Worm (Caenorhabditis elegans) whole organism, mixed stage, embryonic: Measurements from ENCODE around the gene scl-19.

Experiments used
- M03D4.4 ChIP-seq: sonication (generic microtip); optimal IDR thresholded peaks from 2 replicates; lab custom pipeline; 2017; ENCODE audit warnings: mild to moderate bottlenecking, missing genetic modification characterization, missing compliant biosample characterization
- bed-3 ChIP-seq: fragments of 200-800 bp; sonication (Bioruptor generic); optimal IDR thresholded peaks from 3 replicates; lab custom pipeline; 2018; ENCODE audit warnings: mild to moderate bottlenecking, missing genetic modification characterization, moderate library complexity, missing compliant biosample characterization
- blmp-1 ChIP-seq: fragments of 150-350 bp; optimal IDR thresholded peaks from 2 replicates; lab custom pipeline; 2014; ENCODE audit warnings: missing biosample characterization, missing genetic modification characterization
- ceh-39 ChIP-seq: fragments of 150-350 bp; optimal IDR thresholded peaks from 2 replicates; lab custom pipeline; 2014; ENCODE audit warnings: missing biosample characterization, missing genetic modification characterization
- ceh-83 ChIP-seq: fragments of 200-800 bp; sonication (Bioruptor generic); optimal IDR thresholded peaks from 2 replicates; lab custom pipeline; 2018; ENCODE audit warnings: mild to moderate bottlenecking, missing genetic modification characterization, missing compliant biosample characterization
- ces-1 ChIP-seq: fragments of 150-350 bp; optimal IDR thresholded peaks from 2 replicates; lab custom pipeline; 2014; ENCODE audit warnings: missing biosample characterization, missing genetic modification reagents, missing genetic modification characterization
- cnd-1 ChIP-seq: fragments of 200-800 bp; sonication (Bioruptor generic); optimal IDR thresholded peaks from 2 replicates; lab custom pipeline; 2018; ENCODE audit warnings: mild to moderate bottlenecking, missing genetic modification characterization, missing compliant biosample characterization
- drap-1 ChIP-seq: fragments of 200-800 bp; sonication (Bioruptor generic); optimal IDR thresholded peaks from 3 replicates; lab custom pipeline; 2018; ENCODE audit warnings: mild to moderate bottlenecking, missing genetic modification characterization, missing compliant biosample characterization
- elt-3 ChIP-seq: fragments of 150-350 bp; optimal IDR thresholded peaks from 2 replicates; lab custom pipeline; 2014; ENCODE audit warnings: missing biosample characterization, missing genetic modification characterization
- flh-1 ChIP-seq: fragments of 200-800 bp; sonication (Bioruptor generic); optimal IDR thresholded peaks from 2 replicates; lab custom pipeline; 2018; ENCODE audit warnings: mild to moderate bottlenecking, missing genetic modification characterization, moderate library complexity, missing compliant biosample characterization
- ham-2 ChIP-seq: fragments of 200-800 bp; sonication (Bioruptor generic); optimal IDR thresholded peaks from 2 replicates; lab custom pipeline; 2018; ENCODE audit warnings: mild to moderate bottlenecking, missing genetic modification characterization, missing compliant biosample characterization
- hlh-1 ChIP-seq: fragments of 150-350 bp; optimal IDR thresholded peaks from 2 replicates; lab custom pipeline; 2014; ENCODE audit warnings: missing biosample characterization, missing genetic modification reagents, missing genetic modification characterization
- lin-13 ChIP-seq: fragments of 150-350 bp; optimal IDR thresholded peaks from 2 replicates; lab custom pipeline; 2014; ENCODE audit warnings: missing biosample characterization, missing genetic modification characterization
- lin-32 ChIP-seq: fragments of 200-800 bp; sonication (Bioruptor generic); optimal IDR thresholded peaks from 2 replicates; lab custom pipeline; 2018; ENCODE audit warnings: mild to moderate bottlenecking, missing genetic modification characterization, missing compliant biosample characterization
- lsy-2 ChIP-seq: fragments of 150-350 bp; optimal IDR thresholded peaks from 2 replicates; lab custom pipeline; 2014; ENCODE audit warnings: missing biosample characterization, missing genetic modification characterization
- mab-5 ChIP-seq: fragments of 150-350 bp; optimal IDR thresholded peaks from 2 replicates; lab custom pipeline; 2014; ENCODE audit warnings: missing biosample characterization, missing genetic modification characterization
- mep-1 ChIP-seq: fragments of 150-350 bp; optimal IDR thresholded peaks from 2 replicates; lab custom pipeline; 2017; ENCODE audit warnings: missing biosample characterization, missing genetic modification reagents, missing genetic modification characterization, inconsistent platforms
- mls-2 ChIP-seq: sonication (generic microtip); optimal IDR thresholded peaks from 2 replicates; lab custom pipeline; 2016; ENCODE audit warnings: mild to moderate bottlenecking, missing genetic modification characterization, moderate library complexity, missing compliant biosample characterization
- nhr-12 ChIP-seq: fragments of 150-350 bp; optimal IDR thresholded peaks from 2 replicates; lab custom pipeline; 2014; ENCODE audit warnings: missing biosample characterization, missing genetic modification characterization
- nhr-2 ChIP-seq: fragments of 150-350 bp; optimal IDR thresholded peaks from 2 replicates; lab custom pipeline; 2014; ENCODE audit warnings: missing biosample characterization, missing genetic modification characterization
- nhr-237 ChIP-seq: fragments of 150-350 bp; optimal IDR thresholded peaks from 2 replicates; lab custom pipeline; 2014; ENCODE audit warnings: missing biosample characterization, missing genetic modification characterization
- nhr-28 ChIP-seq: fragments of 150-350 bp; optimal IDR thresholded peaks from 2 replicates; lab custom pipeline; 2014; ENCODE audit warnings: missing biosample characterization, missing genetic modification characterization
- nhr-76 ChIP-seq: sonication (generic microtip); optimal IDR thresholded peaks from 2 replicates; lab custom pipeline; 2017; ENCODE audit warnings: missing biosample characterization, missing genetic modification characterization
- pha-4 ChIP-seq: fragments of 150-350 bp; optimal IDR thresholded peaks from 2 replicates; lab custom pipeline; 2018; ENCODE audit warnings: missing biosample characterization, missing genetic modification reagents, missing genetic modification characterization
- sptf-1 ChIP-seq: sonication (generic microtip); optimal IDR thresholded peaks from 2 replicates; lab custom pipeline; 2017; ENCODE audit warnings: mild to moderate bottlenecking, missing genetic modification characterization, moderate library complexity, missing compliant biosample characterization
- tbx-8 ChIP-seq: fragments of 200-800 bp; sonication (Bioruptor generic); optimal IDR thresholded peaks from 2 replicates; lab custom pipeline; 2018; ENCODE audit warnings: mild to moderate bottlenecking, missing genetic modification characterization, moderate library complexity, missing compliant biosample characterization
- unc-120 ChIP-seq: sonication (generic microtip); optimal IDR thresholded peaks from 2 replicates; lab custom pipeline; 2017; ENCODE audit warnings: missing genetic modification characterization, missing compliant biosample characterization; ENCODE audit not compliant: poor library complexity, severe bottlenecking
- unc-39 ChIP-seq: fragments of 150-350 bp; optimal IDR thresholded peaks from 2 replicates; lab custom pipeline; 2014; ENCODE audit warnings: missing biosample characterization, missing genetic modification characterization
- ztf-11 ChIP-seq: fragments of 150-350 bp; optimal IDR thresholded peaks from 2 replicates; lab custom pipeline; 2014; ENCODE audit warnings: missing biosample characterization, missing genetic modification characterization

Gene scl-19

DNA sequence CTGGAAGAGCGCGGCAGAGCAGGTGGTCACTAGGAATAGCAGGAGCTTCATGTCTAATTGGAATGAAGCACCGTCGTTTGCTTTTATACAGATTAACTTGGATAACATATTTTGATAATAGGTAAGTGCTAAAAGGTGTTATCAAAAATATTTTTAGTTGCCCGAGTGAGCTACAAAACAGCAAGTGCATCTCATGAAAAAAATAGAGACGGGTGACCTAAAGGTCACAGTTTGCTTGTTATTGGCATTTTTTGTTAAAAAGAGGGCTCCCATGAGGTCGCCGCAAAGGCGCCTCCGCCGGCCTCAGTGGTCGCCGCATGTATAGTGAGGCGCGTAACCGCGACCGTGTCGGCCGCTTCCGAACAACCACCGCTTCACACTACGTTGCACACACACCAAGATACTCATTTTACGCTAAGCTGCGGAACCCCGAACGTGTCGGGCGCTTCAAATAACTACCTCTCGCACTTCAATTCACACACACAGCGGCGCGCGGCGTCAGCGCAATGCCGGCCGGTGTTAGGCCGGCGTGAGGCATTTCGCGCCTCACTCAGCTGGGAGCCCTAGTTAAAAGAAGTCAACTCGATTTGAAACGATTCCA is 2.4 kb upstream of the scl-19 start, which contains the start of gene asp-19:
asp-19 (minus strand) TSS at position 51 of the 601 bp plus-strand sequence.
- TF ChIP-seq lin-32 (GFP tag; lab: Kevin White, UChicago) (no peak), drap-1 (no peak), mls-2 (tag; lab: Kevin White, UChicago) (no peak), nhr-28 (tag; lab: Kevin White, UChicago) (no peak), flh-1 (GFP tag; lab: Kevin White, UChicago) (no peak), ham-2 (GFP tag; lab: Kevin White, UChicago) (no peak), pha-4 (tag; lab: Kevin White, UChicago) (no peak), mab-5 (tag; lab: Kevin White, UChicago) (no peak), ces-1 (no peak), nhr-76 (tag; lab: Kevin White, UChicago) (no peak)

DNA sequence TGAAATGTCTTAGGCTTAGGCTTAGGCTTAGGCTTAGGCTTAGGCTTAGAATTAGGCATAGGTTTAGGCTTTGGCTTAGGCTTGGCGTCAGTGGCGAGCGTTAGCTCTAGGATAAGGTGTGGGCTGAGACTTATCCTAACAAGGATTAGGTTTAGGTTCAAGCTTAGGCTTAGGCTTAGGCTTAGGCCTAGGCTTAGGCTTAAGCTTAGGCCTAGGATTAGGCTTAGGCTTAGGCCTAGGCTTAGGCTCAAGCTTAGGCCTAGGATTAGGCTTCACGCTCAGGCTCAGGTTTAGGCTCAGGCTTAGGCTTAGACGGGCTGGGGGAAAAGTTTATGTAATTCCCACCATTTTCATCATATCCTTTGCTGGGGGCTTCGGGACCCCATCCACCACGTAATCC is 2.2 kb downstream of the scl-19 start:
- no peak for TF ChIP-seq mep-1 (tag; lab: Kevin White, UChicago)
- peak; percentile 10 for TF ChIP-seq ham-2 (GFP tag; lab: Kevin White, UChicago)

DNA sequence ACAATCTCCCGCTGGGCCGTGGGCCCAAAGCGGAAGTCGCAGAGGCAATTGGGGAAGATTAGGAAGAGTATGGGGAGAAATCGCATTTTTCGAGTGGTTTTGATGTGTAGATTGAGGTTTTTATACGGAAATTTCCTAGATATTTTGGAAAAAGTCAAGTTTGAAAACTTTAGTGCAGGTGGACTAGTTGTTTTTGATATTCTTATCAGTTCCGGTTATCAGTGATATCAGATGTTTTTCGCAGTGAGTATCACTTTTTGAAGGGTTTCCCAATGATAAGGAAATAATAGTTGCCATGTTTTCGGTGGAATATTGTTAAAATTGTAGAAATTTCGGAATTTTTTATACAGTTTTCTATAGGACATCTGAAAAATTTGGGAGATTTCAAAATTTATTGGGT is 2.6 kb downstream of the scl-19 start, which contains the start of gene scl-20:
scl-20 (minus strand) TSS at position 101 of the 400 bp plus-strand sequence.
- no peak for TF ChIP-seq nhr-12 (tag; lab: Kevin White, UChicago)
- no peak for TF ChIP-seq unc-39 (tag; lab: Kevin White, UChicago)
- no peak for TF ChIP-seq unc-120 (tag; lab: Kevin White, UChicago)
- TF ChIP-seq mls-2 (tag; lab: Kevin White, UChicago): no peak

DNA sequence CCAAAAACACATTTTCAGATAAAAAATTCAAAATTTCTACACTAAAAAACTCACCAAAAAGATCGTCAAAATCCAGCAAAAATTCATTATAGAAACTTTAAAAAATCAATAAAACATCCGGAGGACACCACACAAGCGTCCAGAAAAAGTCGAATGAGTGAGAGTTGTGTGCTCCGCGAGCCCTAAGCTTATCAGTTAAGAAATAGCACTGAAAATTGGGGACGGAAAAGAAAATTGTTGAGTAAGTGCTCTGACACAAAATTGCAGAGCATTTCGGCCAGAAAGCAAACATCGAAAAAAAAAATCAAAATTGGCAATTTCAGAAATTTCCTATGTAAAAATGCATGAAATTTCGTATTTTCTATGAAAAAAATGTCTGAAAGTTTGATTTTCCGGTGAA is 5.9 kb downstream of the scl-19 start:
- no peak for TF ChIP-seq ceh-39
- no peak for TF ChIP-seq sptf-1 (tag; lab: Kevin White, UChicago)
- TF ChIP-seq elt-3 (tag; lab: Kevin White, UChicago): no peak
- TF ChIP-seq mab-5 (tag; lab: Kevin White, UChicago): no peak
- TF ChIP-seq ces-1: no peak
- TF ChIP-seq ceh-83 (GFP tag; lab: Kevin White, UChicago): no peak
- TF ChIP-seq hlh-1: no peak
- no peak for TF ChIP-seq blmp-1 (tag; lab: Kevin White, UChicago)
- TF ChIP-seq nhr-12 (tag; lab: Kevin White, UChicago): no peak
- TF ChIP-seq M03D4.4 (tag; lab: Kevin White, UChicago): no peak
- no peak for TF ChIP-seq cnd-1 (tag; lab: Kevin White, UChicago)
- TF ChIP-seq nhr-76 (tag; lab: Kevin White, UChicago): no peak
- TF ChIP-seq unc-39 (tag; lab: Kevin White, UChicago): no peak
- TF ChIP-seq ztf-11 (tag; lab: Kevin White, UChicago): no peak
- no peak for TF ChIP-seq nhr-28 (tag; lab: Kevin White, UChicago)
- no peak for TF ChIP-seq nhr-2
- TF ChIP-seq bed-3: no peak
- no peak for TF ChIP-seq lsy-2 (tag; lab: Kevin White, UChicago)
- TF ChIP-seq nhr-237 (tag; lab: Kevin White, UChicago): no peak
- TF ChIP-seq, all 35 proteins: peak for 0

DNA sequence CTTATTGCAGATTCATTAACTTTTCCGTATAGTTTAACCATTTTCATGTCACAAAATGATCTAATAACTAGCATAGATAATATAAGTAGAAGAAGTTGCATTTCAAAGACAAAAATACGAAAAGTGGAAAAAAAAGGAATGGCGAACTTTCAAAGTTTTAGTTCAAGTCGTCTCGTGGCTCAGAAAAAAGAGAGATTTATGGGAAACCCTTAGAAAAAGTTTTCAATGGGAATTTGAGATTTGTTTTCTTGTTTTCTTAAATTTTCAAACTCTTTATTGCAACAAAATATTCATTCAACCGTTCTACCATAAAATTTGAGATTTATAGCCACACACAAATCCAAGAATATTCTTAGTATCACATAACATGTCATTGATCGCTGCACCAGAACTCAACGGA is 10.3 kb downstream of the scl-19 start, which contains the start of gene clec-250:
clec-250 (minus strand) TSS at position 101 of the 400 bp plus-strand sequence.
- TF ChIP-seq ztf-11 (tag; lab: Kevin White, UChicago) (no peak), sptf-1 (tag; lab: Kevin White, UChicago) (no peak), lin-13 (tag; lab: Kevin White, UChicago) (no peak), mep-1 (tag; lab: Kevin White, UChicago) (no peak), pha-4 (tag; lab: Kevin White, UChicago) (no peak), tbx-8 (GFP tag; lab: Kevin White, UChicago) (no peak), ham-2 (GFP tag; lab: Kevin White, UChicago) (no peak), nhr-76 (tag; lab: Kevin White, UChicago) (no peak), nhr-2 (no peak), ceh-83 (GFP tag; lab: Kevin White, UChicago) (no peak), ces-1 (no peak), bed-3 (no peak), lsy-2 (tag; lab: Kevin White, UChicago) (no peak), flh-1 (GFP tag; lab: Kevin White, UChicago) (no peak), nhr-237 (tag; lab: Kevin White, UChicago) (no peak), hlh-1 (no peak), mls-2 (tag; lab: Kevin White, UChicago) (no peak)
